Worm (Caenorhabditis elegans) whole organism, late embryonic: ENCODE measurements around the gene Y39H10B.3.

Experiments
- ahr-1 ChIP-seq: sonication (generic microtip); optimal IDR thresholded peaks from 2 replicates; lab custom pipeline; 2016; ENCODE audit warnings: missing genetic modification characterization, missing compliant biosample characterization
- ceh-2 ChIP-seq: sonication (generic microtip); optimal IDR thresholded peaks from 2 replicates; lab custom pipeline; 2016; ENCODE audit warnings: missing genotype, missing genetic modification characterization, missing compliant biosample characterization
- elt-4 ChIP-seq: sonication (generic microtip); optimal IDR thresholded peaks from 2 replicates; lab custom pipeline; 2016; ENCODE audit warnings: missing genetic modification characterization, missing compliant biosample characterization
- ets-4 ChIP-seq: sonication (generic microtip); optimal IDR thresholded peaks from 2 replicates; lab custom pipeline; 2016; ENCODE audit warnings: missing genetic modification characterization, missing compliant biosample characterization
- fkh-10 ChIP-seq: fragments of 150-350 bp; optimal IDR thresholded peaks from 2 replicates; lab custom pipeline; 2014; ENCODE audit warnings: missing biosample characterization, missing genetic modification reagents, missing genetic modification characterization
- fkh-6 ChIP-seq: sonication (generic microtip); optimal IDR thresholded peaks from 2 replicates; lab custom pipeline; 2016; ENCODE audit warnings: missing genetic modification characterization, missing compliant biosample characterization
- hlh-15 ChIP-seq: sonication (generic microtip); optimal IDR thresholded peaks from 2 replicates; lab custom pipeline; 2016; ENCODE audit warnings: missing genetic modification characterization, missing compliant biosample characterization
- lim-6 ChIP-seq: sonication (generic microtip); optimal IDR thresholded peaks from 2 replicates; lab custom pipeline; 2016; ENCODE audit warnings: missing genetic modification characterization, missing compliant biosample characterization
- nfya-1 ChIP-seq: sonication (generic microtip); optimal IDR thresholded peaks from 2 replicates; lab custom pipeline; 2017; ENCODE audit warnings: missing genetic modification characterization, mild to moderate bottlenecking, missing compliant biosample characterization, antibody characterized with exemption, moderate library complexity
- nhr-11 ChIP-seq: fragments of 150-350 bp; optimal IDR thresholded peaks from 2 replicates; lab custom pipeline; 2014; ENCODE audit warnings: missing biosample characterization, missing genetic modification characterization
- pqm-1 ChIP-seq: sonication (generic microtip); optimal IDR thresholded peaks from 2 replicates; lab custom pipeline; 2016; ENCODE audit warnings: missing genetic modification characterization, missing compliant biosample characterization
- tbx-2 ChIP-seq: sonication (generic microtip); optimal IDR thresholded peaks from 2 replicates; lab custom pipeline; 2016; ENCODE audit warnings: missing genetic modification characterization, missing compliant biosample characterization

DNA sequence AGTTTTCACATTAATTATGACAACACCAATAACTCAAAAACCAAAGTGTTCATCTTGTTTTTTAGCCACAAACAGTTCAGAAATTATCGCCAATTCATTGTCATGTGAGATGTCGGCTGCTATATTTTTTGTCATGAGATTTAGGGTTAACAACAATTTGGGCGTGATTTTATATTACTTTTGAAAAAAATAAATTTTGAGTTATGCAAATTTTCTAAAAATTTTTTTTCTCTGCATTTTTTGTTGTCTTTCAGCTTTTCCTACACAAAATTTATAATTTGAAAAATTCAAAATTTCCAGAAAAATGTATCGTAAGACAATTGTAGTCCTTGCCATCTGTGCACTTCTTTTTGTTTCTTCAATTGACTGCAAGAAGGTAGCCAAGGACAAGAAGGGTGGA, 37.6 kb upstream of the Y39H10B.3 start, which contains the start of gene F59B1.2:
- TF ChIP-seq nhr-11 (tag; lab: Kevin White, UChicago) (no peak), ets-4 (tag; lab: Kevin White, UChicago) (no peak), elt-4 (tag; lab: Kevin White, UChicago) (no peak), pqm-1 (tag; lab: Kevin White, UChicago) (no peak), ceh-2 (tag; lab: Kevin White, UChicago) (no peak), hlh-15 (tag; lab: Kevin White, UChicago) (no peak), fkh-10 (GFP tag; lab: Kevin White, UChicago) (no peak), fkh-6 (tag; lab: Kevin White, UChicago) (no peak), tbx-2 (tag; lab: Kevin White, UChicago) (no peak), lim-6 (tag; lab: Kevin White, UChicago) (no peak), nfya-1 (no peak), ahr-1 (tag; lab: Kevin White, UChicago) (no peak)
